Fruit fly (Drosophila melanogaster): ENCODE measurements around the gene dos.
A peak's percentile ranks its signal among the peaks of the same experiment; 100 is the strongest.

The dos gene

dm6 chr3L:2581857-2582256 lies 7.4 kb upstream of the dos start (continued):
- no peak for TF ChIP-seq CG11093 (GFP tag; IDR thresholded peaks at IDR 0.05)
- peak; percentile 32 for TF ChIP-seq row (GFP tag; IDR thresholded peaks at IDR 0.05)
- no peak for TF ChIP-seq wor (GFP tag; IDR thresholded peaks at IDR 0.05)
- TF ChIP-seq CG3163 (GFP tag; optimal IDR thresholded peaks at IDR 0.05), result no peak
- TF ChIP-seq slbo (GFP tag; IDR thresholded peaks at IDR 0.05), result peak; percentile 48
- TF ChIP-seq nom (GFP tag; optimal IDR thresholded peaks at IDR 0.05), result no peak
- TF ChIP-seq Awh (GFP tag; IDR thresholded peaks at IDR 0.05), result peak; percentile 49
- TF ChIP-seq fd3F (GFP tag; optimal IDR thresholded peaks at IDR 0.05), result peak; percentile 51
- TF ChIP-seq tll (GFP tag; optimal IDR thresholded peaks at IDR 0.05), result no peak
- peak in 1 of 2 experiments; percentile 1 for TF ChIP-seq eve (GFP tag; optimal IDR thresholded peaks at IDR 0.05)
- no peak for TF ChIP-seq CG7928 (GFP tag; optimal IDR thresholded peaks at IDR 0.05)
- peak; percentile 53; the same call in 1 of the 2 replicates for TF ChIP-seq CG14441 (GFP tag; IDR thresholded peaks at IDR 0.05)
- TF ChIP-seq Eip74EF (GFP tag; optimal IDR thresholded peaks at IDR 0.05), result peak in 1 of 2 experiments; percentile 4
- no peak for TF ChIP-seq twi (tag; optimal IDR thresholded peaks at IDR 0.05)
- peak; percentile 63; the same call in 2 of the 3 replicates for TF ChIP-seq CG11695 (GFP tag; IDR thresholded peaks at IDR 0.05)
- TF ChIP-seq CkIIα-i1 (GFP tag; IDR thresholded peaks at IDR 0.05), result no peak
- TF ChIP-seq gfzf (GFP tag; optimal IDR thresholded peaks at IDR 0.05), result no peak
- TF ChIP-seq CG30403 (GFP tag; optimal IDR thresholded peaks at IDR 0.05), result peak; percentile 7
- TF ChIP-seq unpg (GFP tag; optimal IDR thresholded peaks at IDR 0.05), result peak; percentile 15
- TF ChIP-seq tgo (GFP tag; IDR thresholded peaks at IDR 0.05), result peak; percentile 36; the same call in 2 of the 3 replicates
- TF ChIP-seq Gug (GFP tag; IDR thresholded peaks at IDR 0.05), result 0 out of 4 replicates have a peak, but pooled peaks have one; percentile 7
- no peak for TF ChIP-seq prd (optimal IDR thresholded peaks at IDR 0.05)
- peak; percentile 43; the same call in 2 of the 3 replicates for TF ChIP-seq prd (GFP tag; IDR thresholded peaks at IDR 0.05)
- TF ChIP-seq dysf (GFP tag; IDR thresholded peaks at IDR 0.05), result peak; percentile 64; the same call in 2 of the 3 replicates
- 0 out of 2 replicates have a peak, but pooled peaks have one; percentile 23 for TF ChIP-seq ttk (GFP tag; IDR thresholded peaks at IDR 0.05)
- no peak for TF ChIP-seq CG16779 (GFP tag; IDR thresholded peaks at IDR 0.05)
- no peak for TF ChIP-seq hkb (optimal IDR thresholded peaks at IDR 0.05)
- peak; percentile 14; the same call in 1 of the 2 replicates for TF ChIP-seq hkb (GFP tag; IDR thresholded peaks at IDR 0.05)
- TF ChIP-seq Rfx (GFP tag; IDR thresholded peaks at IDR 0.05), result peak; percentile 59
- TF ChIP-seq CG6765 (GFP tag; optimal IDR thresholded peaks at IDR 0.05), result peak; percentile 19
- no peak for TF ChIP-seq CG4820 (GFP tag; optimal IDR thresholded peaks at IDR 0.05)
- TF ChIP-seq CG9932 (GFP tag; IDR thresholded peaks at IDR 0.05), result peak; percentile 31; the same call in 1 of the 2 replicates
- TF ChIP-seq CG11504 (tag; optimal IDR thresholded peaks at IDR 0.05), result peak; percentile 48
- TF ChIP-seq pan (optimal IDR thresholded peaks at IDR 0.05), result no peak
- TF ChIP-seq pan (GFP tag; optimal IDR thresholded peaks at IDR 0.05 in 1 of 2, IDR thresholded peaks at IDR 0.05 in 1 of 2), result peak in 1 of 2 experiments; percentile 66
- peak; percentile 4 for TF ChIP-seq PHDP (tag; optimal IDR thresholded peaks at IDR 0.05)
- peak; percentile 41; the same call in 1 of the 2 replicates for TF ChIP-seq HLH3B (GFP tag; IDR thresholded peaks at IDR 0.05)
- TF ChIP-seq CG15269 (tag; optimal IDR thresholded peaks at IDR 0.05), result peak; percentile 72
- TF ChIP-seq CG31224 (GFP tag; IDR thresholded peaks at IDR 0.05), result 0 out of 2 replicates have a peak, but pooled peaks have one; percentile 13
- TF ChIP-seq CG2678 (tag; optimal IDR thresholded peaks at IDR 0.05), result peak; percentile 21
- TF ChIP-seq Atf6 (GFP tag; IDR thresholded peaks at IDR 0.05), result peak; percentile 47
- TF ChIP-seq CG4282 (GFP tag; optimal IDR thresholded peaks at IDR 0.05), result no peak
- TF ChIP-seq trh (GFP tag; optimal IDR thresholded peaks at IDR 0.05), result no peak
- TF ChIP-seq CG7839 (tag; optimal IDR thresholded peaks at IDR 0.05), result peak; percentile 66
- no peak for TF ChIP-seq Side (GFP tag; optimal IDR thresholded peaks at IDR 0.05)
